Fruit fly (Drosophila melanogaster): ENCODE results near the gene Gr64e.
A peak's percentile ranks its signal among the peaks of the same experiment; 100 is the strongest.

The Gr64e gene

DNA sequence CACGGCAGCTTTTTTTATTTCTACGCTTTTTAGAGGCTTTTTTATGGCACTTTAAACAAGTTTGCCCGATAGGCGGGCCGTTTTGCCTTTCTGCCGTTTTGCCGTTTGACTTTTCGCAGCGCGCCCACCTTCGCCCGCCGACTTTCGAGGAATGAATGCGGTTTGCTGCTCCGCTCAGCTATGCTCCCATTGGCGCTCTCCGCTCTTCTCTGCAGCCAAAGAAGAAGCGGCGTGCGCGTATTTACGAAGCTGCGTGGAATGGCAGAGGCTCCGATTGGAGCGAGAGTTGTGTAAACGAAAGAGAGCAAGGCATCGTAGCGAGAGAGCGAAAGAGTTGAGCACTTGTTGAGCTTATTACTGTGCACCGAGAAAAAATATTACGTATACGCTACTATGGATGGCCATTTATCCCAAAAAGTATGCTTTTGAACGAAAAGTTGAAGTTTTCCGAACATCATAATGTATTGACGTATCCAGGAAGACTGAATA, 39.7 kb downstream of the Gr64e start, which contains the start of gene wit (continued):
- TF ChIP-seq CG13424 (tag; optimal IDR thresholded peaks at IDR 0.05) (no peak), CG2889 (GFP tag; IDR thresholded peaks at IDR 0.05) (no peak), CG1792 (GFP tag; optimal IDR thresholded peaks at IDR 0.05) (no peak), CG8944 (GFP tag; optimal IDR thresholded peaks at IDR 0.05) (no peak), CG34422 (GFP tag; IDR thresholded peaks at IDR 0.05) (peak; percentile 79; the same call in 1 of the 3 replicates), CG30403 (GFP tag; optimal IDR thresholded peaks at IDR 0.05) (peak; percentile 36), CG7928 (GFP tag; optimal IDR thresholded peaks at IDR 0.05) (no peak), trem (tag; optimal IDR thresholded peaks at IDR 0.05) (no peak), CG15696 (tag; optimal IDR thresholded peaks at IDR 0.05) (no peak), pros (GFP tag; optimal IDR thresholded peaks at IDR 0.05) (no peak), insv (GFP tag; optimal IDR thresholded peaks at IDR 0.05) (no peak), unpg (GFP tag; optimal IDR thresholded peaks at IDR 0.05) (peak; percentile 6), CG7372 (GFP tag; IDR thresholded peaks at IDR 0.05) (peak; percentile 47; the same call in 1 of the 2 replicates), CG10654 (GFP tag; optimal IDR thresholded peaks at IDR 0.05) (no peak), CG12104 (GFP tag; optimal IDR thresholded peaks at IDR 0.05) (no peak), abd-A (tag; optimal IDR thresholded peaks at IDR 0.05) (peak; percentile 55), CG10979 (tag; optimal IDR thresholded peaks at IDR 0.05) (no peak), zfh2 (GFP tag; optimal IDR thresholded peaks at IDR 0.05) (no peak), Sox100B (GFP tag; optimal IDR thresholded peaks at IDR 0.05) (no peak), CG7839 (tag; optimal IDR thresholded peaks at IDR 0.05) (no peak), exex (tag; optimal IDR thresholded peaks at IDR 0.05) (no peak), CG10267 (tag; optimal IDR thresholded peaks at IDR 0.05) (no peak), seq (GFP tag; IDR thresholded peaks at IDR 0.05) (no peak), Doc2 (GFP tag; IDR thresholded peaks at IDR 0.05) (no peak), Blimp-1 (GFP tag; optimal IDR thresholded peaks at IDR 0.05) (no peak), CG7745 (tag; optimal IDR thresholded peaks at IDR 0.05) (no peak), CG3847 (GFP tag; IDR thresholded peaks at IDR 0.05) (no peak), zf30C (GFP tag; optimal IDR thresholded peaks at IDR 0.05) (peak; percentile 74), crc (GFP tag; optimal IDR thresholded peaks at IDR 0.05) (no peak), mam (GFP tag; optimal IDR thresholded peaks at IDR 0.05) (peak; percentile 22), Camta (GFP tag; optimal IDR thresholded peaks at IDR 0.05) (peak; percentile 17), CG11696 (GFP tag; IDR thresholded peaks at IDR 0.05) (no peak), lab (GFP tag; optimal IDR thresholded peaks at IDR 0.05) (peak; percentile 60), ase (GFP tag; IDR thresholded peaks at IDR 0.05) (no peak), dimm (GFP tag; IDR thresholded peaks at IDR 0.05) (no peak), chn (GFP tag; optimal IDR thresholded peaks at IDR 0.05) (no peak), ac (GFP tag; optimal IDR thresholded peaks at IDR 0.05) (no peak), cas (GFP tag; IDR thresholded peaks at IDR 0.05) (no peak), sd (tag; optimal IDR thresholded peaks at IDR 0.05) (peak; percentile 87), Meics (GFP tag; optimal IDR thresholded peaks at IDR 0.05) (peak; percentile 11), ham (GFP tag; IDR thresholded peaks at IDR 0.05) (no peak), lbe (GFP tag; optimal IDR thresholded peaks at IDR 0.05) (peak; percentile 83), ab (GFP tag; optimal IDR thresholded peaks at IDR 0.05) (no peak), E2f2 (GFP tag; IDR thresholded peaks at IDR 0.05) (peak; percentile 17; the same call in 1 of the 2 replicates), CG14965 (GFP tag; optimal IDR thresholded peaks at IDR 0.05; ENCODE audit: borderline replicate concordance) (no peak), CG2116 (GFP tag; optimal IDR thresholded peaks at IDR 0.05) (no peak), CG14050 (GFP tag; IDR thresholded peaks at IDR 0.05) (no peak; the same call in 2 of the 3 replicates), nmo (GFP tag; optimal IDR thresholded peaks at IDR 0.05) (no peak), Xrp1 (GFP tag; IDR thresholded peaks at IDR 0.05) (no peak), bowl (GFP tag; IDR thresholded peaks at IDR 0.05) (no peak), disco-r (GFP tag; optimal IDR thresholded peaks at IDR 0.05) (no peak), sr (GFP tag; IDR thresholded peaks at IDR 0.05) (peak; percentile 73; the same call in 2 of the 3 replicates)

Data from whole organism, embryonic.